Worm (Caenorhabditis elegans): ENCODE measurements around the gene unc-130.
A peak's percentile ranks its signal among the peaks of the same experiment; 100 is the strongest.

Gene unc-130

DNA sequence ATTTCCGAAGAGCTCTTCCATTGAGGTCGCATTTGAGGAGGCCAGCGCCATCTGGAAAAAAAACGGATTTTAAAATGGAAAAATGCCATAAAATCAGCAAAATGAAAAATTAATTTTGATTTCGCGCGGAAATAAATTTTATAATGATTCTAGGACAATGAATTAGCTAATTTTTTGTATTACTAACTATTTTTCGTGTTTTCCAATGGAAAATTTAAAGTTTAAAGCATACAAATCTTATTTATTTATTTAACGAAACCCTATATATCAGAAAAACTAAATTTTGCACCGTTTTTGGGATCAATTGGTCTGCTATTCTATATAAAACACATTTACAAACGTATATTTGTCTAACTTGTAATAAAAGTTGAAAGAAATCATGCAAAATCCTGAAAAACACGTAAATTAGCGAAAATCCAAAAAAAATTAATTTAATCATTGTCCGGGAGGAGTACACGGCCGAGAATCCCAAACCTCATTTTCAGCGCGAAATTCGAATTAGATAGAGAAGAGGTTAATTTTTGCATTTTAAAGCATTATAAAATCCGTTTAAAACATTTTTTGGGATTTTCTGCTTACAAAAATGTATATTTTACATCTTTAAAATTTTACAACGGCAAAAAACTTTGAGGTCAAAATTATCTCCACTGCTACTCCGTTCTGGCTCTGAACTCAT lies 8.5 kb downstream of the unc-130 start, which contains the start of gene C47G2.3 (continued):
- TF ChIP-seq atf-7 (tag; optimal IDR thresholded peaks at IDR 0.05) (no peak), sptf-2 (GFP tag; optimal IDR thresholded peaks at IDR 0.05) (no peak), F57A8.1 (GFP tag; optimal IDR thresholded peaks at IDR 0.05) (no peak), F49E8.2 (tag; optimal IDR thresholded peaks at IDR 0.05; ENCODE audit: insufficient read depth) (no peak), aptf-2 (GFP tag; conservative IDR thresholded peaks at IDR 0.05) (no peak), lsy-27 (tag; optimal IDR thresholded peaks at IDR 0.05; ENCODE audit: borderline replicate concordance, insufficient read depth) (no peak), ets-4 (GFP tag; optimal IDR thresholded peaks at IDR 0.05) (no peak), K12H6.12 (tag; optimal IDR thresholded peaks at IDR 0.05) (no peak), sea-2 (GFP tag; IDR thresholded peaks at IDR 0.05) (no peak), aptf-3 (GFP tag; IDR thresholded peaks at IDR 0.05) (no peak), repo-1 (tag; optimal IDR thresholded peaks at IDR 0.05) (no peak), K11D2.4 (GFP tag; IDR thresholded peaks at IDR 0.05) (no peak), snpc-1.3 (tag; optimal IDR thresholded peaks at IDR 0.05; ENCODE audit: insufficient read depth) (peak; percentile 41), efl-1 (GFP tag; optimal IDR thresholded peaks at IDR 0.05) (peak; percentile 55), F57C9.4 (tag; optimal IDR thresholded peaks at IDR 0.05) (no peak), B0261.1 (tag; optimal IDR thresholded peaks at IDR 0.05) (no peak), nhr-120 (GFP tag; IDR thresholded peaks at IDR 0.05) (no peak), ZK185.1 (tag; optimal IDR thresholded peaks at IDR 0.05; ENCODE audit: poor library complexity, severe bottlenecking) (peak; percentile 77), ztf-26 (tag; optimal IDR thresholded peaks at IDR 0.05) (no peak), bed-2 (GFP tag; IDR thresholded peaks at IDR 0.05) (0 out of 2 replicates have a peak, but pooled peaks have one; percentile 51), hsf-1 (GFP tag; IDR thresholded peaks at IDR 0.05) (no peak), mxl-1 (tag; optimal IDR thresholded peaks at IDR 0.05) (no peak), Y79H2A.3 (GFP tag; conservative IDR thresholded peaks at IDR 0.05) (no peak), nhr-27 (tag; optimal IDR thresholded peaks at IDR 0.05) (no peak), akir-1 (GFP tag; optimal IDR thresholded peaks at IDR 0.05) (no peak), snpc-1.1 (tag; optimal IDR thresholded peaks at IDR 0.05; ENCODE audit: insufficient read depth) (no peak), lsl-1 (GFP tag; optimal IDR thresholded peaks at IDR 0.05) (peak; percentile 49), nhr-80 (tag; optimal IDR thresholded peaks at IDR 0.05) (no peak), hlh-26 (GFP tag; conservative IDR thresholded peaks at IDR 0.05) (no peak), gei-17 (GFP tag; optimal IDR thresholded peaks at IDR 0.05) (no peak), Y67H2A.10 (GFP tag; conservative IDR thresholded peaks at IDR 0.05) (no peak), tbp1 (GFP tag; optimal IDR thresholded peaks at IDR 0.05) (peak; percentile 18), attf-6 (GFP tag; IDR thresholded peaks at IDR 0.05) (no peak), lin-54 (GFP tag; optimal IDR thresholded peaks at IDR 0.05) (peak; percentile 86), tlf-1 (GFP tag; optimal IDR thresholded peaks at IDR 0.05) (peak; percentile 17), ceh-27 (GFP tag; optimal IDR thresholded peaks at IDR 0.05) (peak; percentile 24), xnd-1 (tag; optimal IDR thresholded peaks at IDR 0.05) (peak; percentile 42), F10E7.11 (tag; optimal IDR thresholded peaks at IDR 0.05) (no peak), lin-40 (tag; optimal IDR thresholded peaks at IDR 0.05) (no peak), madf-10 (tag; optimal IDR thresholded peaks at IDR 0.05) (peak; percentile 9), nhr-90 (tag; optimal IDR thresholded peaks at IDR 0.05) (no peak), egrh-3 (GFP tag; IDR thresholded peaks at IDR 0.05) (no peak), cebp-2 (GFP tag; IDR thresholded peaks at IDR 0.05) (no peak), ceh-100 (GFP tag; IDR thresholded peaks at IDR 0.05) (no peak), T26A5.8 (tag; optimal IDR thresholded peaks at IDR 0.05) (no peak), F33H1.4 (GFP tag; IDR thresholded peaks at IDR 0.05) (peak; percentile 43; the same call in 1 of the 2 replicates), ztf-6 (GFP tag; IDR thresholded peaks at IDR 0.05) (no peak), attf-3 (GFP tag; conservative IDR thresholded peaks at IDR 0.05) (no peak)

Measured in whole organism, young adult.